Fruit fly (Drosophila melanogaster): ENCODE data around the gene Txl.

- TF ChIP-seq psq (optimal IDR thresholded peaks at IDR 0.05), result no peak
- TF ChIP-seq h (optimal IDR thresholded peaks at IDR 0.05), result no peak
- TF ChIP-seq Sin3A (optimal IDR thresholded peaks at IDR 0.05), result no peak
- TF ChIP-seq Myc (optimal IDR thresholded peaks at IDR 0.05), result no peak
- no peak for TF ChIP-seq ttk (optimal IDR thresholded peaks at IDR 0.05)
Measured at dm6 chr3L:5779476-5780401, 14.1 kb downstream of the Txl start, which contains the start of the genes Myt1, PGRP-LD and Pmi.
